Worm (Caenorhabditis elegans) whole organism, L4 larva: ENCODE data around the gene srb-18.
"Not testable (repeated sequence)": the region's sequence is repeated elsewhere in the genome, so short reads cannot be mapped to it uniquely, and the experiment has no call there.

ENCODE experiments used
- ceh-82 ChIP-seq: sonication (generic microtip); optimal IDR thresholded peaks from 2 replicates; lab custom pipeline; 2017; ENCODE audit warnings: missing biosample characterization, missing genetic modification characterization
- dpl-1 ChIP-seq: fragments of 150-350 bp; optimal IDR thresholded peaks from 2 replicates; lab custom pipeline; 2014; ENCODE audit warnings: missing biosample characterization, missing genetic modification reagents, missing genetic modification characterization
- fos-1 ChIP-seq: fragments of 150-350 bp; optimal IDR thresholded peaks from 2 replicates; lab custom pipeline; 2014; ENCODE audit warnings: missing biosample characterization, missing genetic modification characterization
- mdl-1 ChIP-seq, 2 experiments: fragments of 150-350 bp in 1 of 2; sonication (generic microtip) in 1 of 2; optimal IDR thresholded peaks; 2 replicates each; lab custom pipeline; 2014 to 2017; ENCODE audit warnings: missing biosample characterization in 2 of 2, missing genetic modification characterization in 2 of 2
- unc-39 ChIP-seq: sonication (generic microtip); optimal IDR thresholded peaks from 2 replicates; lab custom pipeline; 2017; ENCODE audit warnings: missing biosample characterization, missing genetic modification characterization

- TF ChIP-seq dpl-1 (GFP tag; lab: Kevin White, UChicago); ceh-82 (tag; lab: Kevin White, UChicago); unc-39; fos-1; mdl-1 (tag; optimal IDR thresholded peaks at IDR 0.05; lab: Kevin White, UChicago): not testable (repeated sequence)
These were observed 33.5 kb downstream of the srb-18 start for ce11 chrV:7548499-7548898.
